Worm (Caenorhabditis elegans): ENCODE measurements around the gene H17B01.5.
"Not testable (repeated sequence)": the region's sequence is repeated elsewhere in the genome, so short reads cannot be mapped to it uniquely, and the experiment has no call there.

Gene H17B01.5

ce11 chrII:1477295-1477694, 3.9 kb upstream of the H17B01.5 start:
- no peak for TF ChIP-seq ceh-36 (tag; optimal IDR thresholded peaks at IDR 0.05)
- TF ChIP-seq hnd-1 (tag; optimal IDR thresholded peaks at IDR 0.05): no peak
- no peak for TF ChIP-seq tbx-11 (GFP tag; IDR thresholded peaks at IDR 0.05)
- TF ChIP-seq tra-4 (tag; optimal IDR thresholded peaks at IDR 0.05): no peak
- no peak for TF ChIP-seq hmg-4 (GFP tag; optimal IDR thresholded peaks at IDR 0.05)
- no peak for TF ChIP-seq B0310.2 (tag; optimal IDR thresholded peaks at IDR 0.05)
- no peak for TF ChIP-seq flt-1 (GFP tag; IDR thresholded peaks at IDR 0.05)
- TF ChIP-seq scrt-1 (GFP tag; IDR thresholded peaks at IDR 0.05): no peak
- TF ChIP-seq ama-1 (optimal IDR thresholded peaks at IDR 0.05): no peak
- no peak for TF ChIP-seq ceh-13 (GFP tag; optimal IDR thresholded peaks at IDR 0.05)

- no peak for TF ChIP-seq F13C5.2 (tag; optimal IDR thresholded peaks at IDR 0.05)
- TF ChIP-seq tbx-11 (GFP tag; IDR thresholded peaks at IDR 0.05): no peak
- TF ChIP-seq ceh-36 (tag; optimal IDR thresholded peaks at IDR 0.05): no peak
- no peak for TF ChIP-seq scrt-1 (GFP tag; IDR thresholded peaks at IDR 0.05)
- no peak for TF ChIP-seq B0310.2 (tag; optimal IDR thresholded peaks at IDR 0.05)
- no peak for TF ChIP-seq ceh-13 (GFP tag; optimal IDR thresholded peaks at IDR 0.05)
- TF ChIP-seq ets-7 (tag; optimal IDR thresholded peaks at IDR 0.05): no peak
Observed at ce11 chrII:1476016-1476415, 2.6 kb upstream of the H17B01.5 start.

DNA sequence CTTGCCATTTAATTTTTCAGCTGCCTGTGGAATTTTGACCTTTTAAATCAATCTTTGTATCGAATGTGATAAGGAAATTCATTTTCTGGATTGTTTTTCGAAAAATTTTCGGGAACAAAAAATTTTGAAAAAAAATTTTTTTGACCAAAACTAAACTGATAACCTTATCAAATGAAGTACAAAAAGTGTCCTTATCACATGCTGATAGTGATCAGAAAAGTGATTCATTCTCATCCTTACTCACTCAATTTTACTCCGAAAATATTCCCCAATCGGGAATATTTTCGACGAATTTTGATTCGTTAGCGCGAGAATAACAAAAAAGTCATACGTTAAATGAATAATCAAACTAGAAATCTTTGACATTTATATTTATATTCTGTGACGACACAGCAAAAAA, 1.9 kb upstream of the H17B01.5 start:
- no peak for TF ChIP-seq tbx-37 (GFP tag; conservative IDR thresholded peaks at IDR 0.05)
- no peak for TF ChIP-seq tbx-11 (GFP tag; IDR thresholded peaks at IDR 0.05)
- no peak for TF ChIP-seq tra-4 (tag; optimal IDR thresholded peaks at IDR 0.05)
- no peak for TF ChIP-seq ama-1 (optimal IDR thresholded peaks at IDR 0.05)
- no peak for TF ChIP-seq B0310.2 (tag; optimal IDR thresholded peaks at IDR 0.05)
- TF ChIP-seq sea-1 (GFP tag; conservative IDR thresholded peaks at IDR 0.05): no peak
- TF ChIP-seq hmbx-1 (tag; optimal IDR thresholded peaks at IDR 0.05): no peak
- TF ChIP-seq flt-1 (GFP tag; IDR thresholded peaks at IDR 0.05): no peak
- no peak for TF ChIP-seq ceh-13 (GFP tag; optimal IDR thresholded peaks at IDR 0.05)

ce11 chrII:1474807-1475206, 1.4 kb upstream of the H17B01.5 start:
- no peak for TF ChIP-seq scrt-1 (GFP tag; IDR thresholded peaks at IDR 0.05)
- no peak for TF ChIP-seq tra-4 (tag; optimal IDR thresholded peaks at IDR 0.05)
- no peak for TF ChIP-seq hnd-1 (tag; optimal IDR thresholded peaks at IDR 0.05)
- TF ChIP-seq ceh-36 (tag; optimal IDR thresholded peaks at IDR 0.05): no peak
- no peak for TF ChIP-seq pes-1 (GFP tag; IDR thresholded peaks at IDR 0.05)
- no peak for TF ChIP-seq hmbx-1 (tag; optimal IDR thresholded peaks at IDR 0.05)

DNA sequence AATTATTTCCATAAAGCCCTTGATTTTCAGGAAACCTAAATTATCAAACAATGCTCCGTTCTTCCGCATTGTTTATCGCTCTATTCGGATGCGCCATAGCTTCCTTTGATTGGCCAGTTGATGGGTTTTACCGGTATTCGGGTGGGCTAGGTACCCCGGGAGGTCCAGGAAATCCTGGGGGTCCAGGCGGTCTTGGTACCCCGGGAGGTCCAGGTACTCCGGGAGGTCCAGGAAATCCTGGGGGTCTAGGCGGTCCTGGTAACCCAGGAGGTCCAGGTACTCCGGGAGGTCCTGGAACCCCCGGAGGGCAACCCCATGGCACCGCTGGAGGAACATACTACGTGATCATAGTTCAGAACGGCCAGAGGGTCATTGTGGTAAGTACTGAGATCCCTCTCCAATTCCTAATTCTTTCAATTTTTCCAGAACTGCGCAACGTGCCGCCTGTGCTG, 2.8 kb downstream of the H17B01.5 start, which contains the start of gene H17B01.2:
H17B01.2 (plus strand) TSS at position 51 of the 452 bp plus-strand sequence.
- TF ChIP-seq hnd-1 (tag; optimal IDR thresholded peaks at IDR 0.05): no peak
- TF ChIP-seq hmbx-1 (tag; optimal IDR thresholded peaks at IDR 0.05): no peak
- TF ChIP-seq F13C5.2 (tag; optimal IDR thresholded peaks at IDR 0.05): no peak
- no peak for TF ChIP-seq tbx-11 (GFP tag; IDR thresholded peaks at IDR 0.05)
- no peak for TF ChIP-seq scrt-1 (GFP tag; IDR thresholded peaks at IDR 0.05)

ce11 chrII:1467711-1468110, 5.7 kb downstream of the H17B01.5 start, which contains the start of gene Y51H7C.1:
Gene Y51H7C.1, plus strand, starts transcription at chrII:1467727.
- not testable (repeated sequence) for TF ChIP-seq pes-1 (GFP tag; IDR thresholded peaks at IDR 0.05); flt-1 (GFP tag; IDR thresholded peaks at IDR 0.05); ceh-36 (tag; optimal IDR thresholded peaks at IDR 0.05)

- TF ChIP-seq tbx-11 (GFP tag; IDR thresholded peaks at IDR 0.05) (no peak), pes-1 (GFP tag; IDR thresholded peaks at IDR 0.05) (no peak), ceh-13 (GFP tag; optimal IDR thresholded peaks at IDR 0.05) (no peak), flt-1 (GFP tag; IDR thresholded peaks at IDR 0.05) (no peak), hmbx-1 (tag; optimal IDR thresholded peaks at IDR 0.05) (no peak), ets-7 (tag; optimal IDR thresholded peaks at IDR 0.05) (no peak), hmg-4 (GFP tag; optimal IDR thresholded peaks at IDR 0.05) (no peak), ama-1 (optimal IDR thresholded peaks at IDR 0.05) (no peak), hnd-1 (tag; optimal IDR thresholded peaks at IDR 0.05) (no peak), tbx-37 (GFP tag; conservative IDR thresholded peaks at IDR 0.05) (no peak), sea-1 (GFP tag; conservative IDR thresholded peaks at IDR 0.05) (no peak), ceh-36 (tag; optimal IDR thresholded peaks at IDR 0.05) (no peak), scrt-1 (GFP tag; IDR thresholded peaks at IDR 0.05) (no peak), tra-4 (tag; optimal IDR thresholded peaks at IDR 0.05) (no peak), aly-1 (tag; optimal IDR thresholded peaks at IDR 0.05) (no peak), F13C5.2 (tag; optimal IDR thresholded peaks at IDR 0.05) (no peak), B0310.2 (tag; optimal IDR thresholded peaks at IDR 0.05) (no peak)
Observed at ce11 chrII:1466448-1466847, 6.9 kb downstream of the H17B01.5 start, which contains the start of gene Y51H7C.13. Gene Y51H7C.13, minus strand, starts transcription at chrII:1466548.

DNA sequence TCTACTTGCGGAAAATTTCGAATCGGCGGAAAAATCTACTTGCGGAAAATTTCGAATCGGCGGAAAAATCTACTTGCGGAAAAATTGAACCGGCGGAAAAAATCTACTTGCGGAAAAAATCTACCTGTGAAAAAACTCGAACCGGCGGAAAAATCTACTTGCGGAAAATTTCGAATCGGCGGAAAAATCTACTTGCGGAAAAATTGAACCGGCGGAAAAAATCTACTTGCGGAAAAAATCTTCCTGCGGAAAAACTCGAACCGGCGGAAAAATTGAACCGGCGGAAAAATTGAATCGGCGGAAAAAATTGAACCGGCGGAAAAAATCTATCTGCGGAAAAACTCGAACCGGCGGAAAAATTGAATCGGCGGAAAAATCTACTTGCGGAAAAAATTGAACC, 15.6 kb downstream of the H17B01.5 start:
- peak; percentile 75 for TF ChIP-seq pes-1 (GFP tag; IDR thresholded peaks at IDR 0.05)
- peak; percentile 60; the same call in 1 of the 2 replicates for TF ChIP-seq tbx-11 (GFP tag; IDR thresholded peaks at IDR 0.05)

DNA sequence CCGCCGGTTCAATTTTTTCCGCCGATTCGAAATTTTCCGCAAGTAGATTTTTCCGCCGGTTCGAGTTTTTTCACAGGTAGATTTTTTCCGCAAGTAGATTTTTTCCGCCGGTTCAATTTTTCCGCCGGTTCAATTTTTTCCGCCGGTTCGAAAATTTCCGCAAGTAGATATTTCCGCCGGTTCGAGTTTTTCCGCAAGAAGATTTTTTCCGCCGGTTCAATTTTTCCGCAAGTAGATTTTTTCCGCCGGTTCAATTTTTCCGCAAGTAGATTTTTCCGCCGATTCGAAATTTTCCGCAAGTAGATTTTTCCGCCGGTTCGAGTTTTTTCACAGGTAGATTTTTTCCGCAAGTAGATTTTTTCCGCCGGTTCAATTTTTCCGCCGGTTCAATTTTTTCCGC, 19.7 kb downstream of the H17B01.5 start:
- TF ChIP-seq scrt-1 (GFP tag; IDR thresholded peaks at IDR 0.05): peak; percentile 53; the same call in 1 of the 2 replicates
- peak; percentile 41; the same call in 1 of the 2 replicates for TF ChIP-seq pes-1 (GFP tag; IDR thresholded peaks at IDR 0.05)

Data from whole organism, early embryonic.